Fruit fly (Drosophila melanogaster): Measurements from ENCODE around the gene CG14285.

CG14285 gene

dm6 chr3R:19024761-19025160, at the start of gene CG14285:
Gene CG14285 (plus strand): TSS chr3R:19025099.
- no peak for TF ChIP-seq foxo (GFP tag; optimal IDR thresholded peaks at IDR 0.05)
- no peak for TF ChIP-seq Dfd (GFP tag; optimal IDR thresholded peaks at IDR 0.05)
- no peak for TF ChIP-seq woc (GFP tag; optimal IDR thresholded peaks at IDR 0.05)
- TF ChIP-seq brk (GFP tag; optimal IDR thresholded peaks at IDR 0.05) = no peak

DNA sequence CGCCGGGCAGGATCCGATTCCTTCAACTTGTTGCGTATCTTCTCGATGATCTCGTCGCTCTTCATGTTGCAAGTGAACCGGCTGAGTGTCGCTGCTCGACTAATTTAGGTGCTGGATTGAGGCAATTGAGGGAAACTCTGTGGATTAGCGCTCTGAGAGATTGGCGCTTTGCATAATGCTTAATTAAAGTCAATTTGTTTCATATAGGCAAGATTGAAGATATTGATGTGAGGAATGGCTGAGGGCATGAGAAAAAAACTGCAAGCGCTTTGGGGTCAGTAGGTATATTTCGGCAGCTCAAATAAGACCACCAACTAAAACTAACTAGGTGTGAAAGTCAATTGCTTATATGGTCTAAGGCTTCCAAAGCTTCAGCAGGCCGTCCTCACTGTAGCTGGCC, 46.2 kb upstream of the CG14285 start, which contains the start of gene euc:
TSS of gene euc (minus strand) at position 101 of the 400 bp plus-strand sequence.
- TF ChIP-seq jim (GFP tag; optimal IDR thresholded peaks at IDR 0.05) (no peak), sv (GFP tag; optimal IDR thresholded peaks at IDR 0.05) (no peak), Jra (GFP tag; optimal IDR thresholded peaks at IDR 0.05) (no peak), Vsx2 (GFP tag; optimal IDR thresholded peaks at IDR 0.05; ENCODE audit: partially characterized antibody) (no peak), Dif (GFP tag; optimal IDR thresholded peaks at IDR 0.05; ENCODE audit: partially characterized antibody) (no peak), brk (GFP tag; optimal IDR thresholded peaks at IDR 0.05) (no peak), sage (GFP tag; optimal IDR thresholded peaks at IDR 0.05) (no peak), CG32264 (GFP tag; optimal IDR thresholded peaks at IDR 0.05) (no peak), ey (GFP tag; optimal IDR thresholded peaks at IDR 0.05) (no peak)

dm6 chr3R:18980863-18981536, 43.9 kb upstream of the CG14285 start, which contains the start of the genes dnk and Smu1:
Gene dnk (plus strand): TSS chr3R:18980995.
Gene Smu1 (minus strand): TSS chr3R:18981324.
- TF ChIP-seq h (GFP tag; optimal IDR thresholded peaks at IDR 0.05) (no peak), N (GFP tag; optimal IDR thresholded peaks at IDR 0.05) (no peak), br (GFP tag; optimal IDR thresholded peaks at IDR 0.05) (no peak), dmrt93B (GFP tag; optimal IDR thresholded peaks at IDR 0.05) (no peak), jim (GFP tag; optimal IDR thresholded peaks at IDR 0.05) (peak; percentile 41), CG32264 (GFP tag; optimal IDR thresholded peaks at IDR 0.05) (no peak), ey (GFP tag; optimal IDR thresholded peaks at IDR 0.05) (no peak), pan (optimal IDR thresholded peaks at IDR 0.05) (no peak)

- no peak for TF ChIP-seq Rel (GFP tag; optimal IDR thresholded peaks at IDR 0.05)
- peak; percentile 69 for TF ChIP-seq Rel (tag; optimal IDR thresholded peaks at IDR 0.05)
- TF ChIP-seq N (GFP tag; optimal IDR thresholded peaks at IDR 0.05) = no peak
- TF ChIP-seq rgr (GFP tag; optimal IDR thresholded peaks at IDR 0.05) = peak; percentile 84
- TF ChIP-seq CG9705 (GFP tag; optimal IDR thresholded peaks at IDR 0.05) = peak; percentile 62
- TF ChIP-seq usp (GFP tag; optimal IDR thresholded peaks at IDR 0.05) = no peak
- TF ChIP-seq Dfd (GFP tag; optimal IDR thresholded peaks at IDR 0.05) = no peak
- TF ChIP-seq dsf (GFP tag; optimal IDR thresholded peaks at IDR 0.05; ENCODE audit: borderline replicate concordance) = peak; percentile 36
- TF ChIP-seq Hr83 (GFP tag; optimal IDR thresholded peaks at IDR 0.05; ENCODE audit: poor library complexity, severe bottlenecking) = peak; percentile 62
- no peak for TF ChIP-seq Mio (GFP tag; optimal IDR thresholded peaks at IDR 0.05)
- peak; percentile 91 for TF ChIP-seq brk (GFP tag; optimal IDR thresholded peaks at IDR 0.05)
- no peak for TF ChIP-seq CG32264 (GFP tag; optimal IDR thresholded peaks at IDR 0.05)
- TF ChIP-seq h (GFP tag; optimal IDR thresholded peaks at IDR 0.05) = peak; percentile 70
- TF ChIP-seq Hnf4 (GFP tag; optimal IDR thresholded peaks at IDR 0.05) = peak; percentile 72
- peak; percentile 77 for TF ChIP-seq OdsH (GFP tag; optimal IDR thresholded peaks at IDR 0.05)
- TF ChIP-seq woc (GFP tag; optimal IDR thresholded peaks at IDR 0.05) = no peak
- peak; percentile 70 for TF ChIP-seq psq (GFP tag; optimal IDR thresholded peaks at IDR 0.05)
- TF ChIP-seq CrebA (GFP tag; optimal IDR thresholded peaks at IDR 0.05; ENCODE audit: borderline replicate concordance) = no peak
- no peak for TF ChIP-seq jim (GFP tag; optimal IDR thresholded peaks at IDR 0.05)
- TF ChIP-seq Sp1 (GFP tag; optimal IDR thresholded peaks at IDR 0.05) = peak; percentile 69
- peak; percentile 82 for TF ChIP-seq sv (GFP tag; optimal IDR thresholded peaks at IDR 0.05)
- TF ChIP-seq tai (GFP tag; optimal IDR thresholded peaks at IDR 0.05) = no peak
- peak; percentile 36 for TF ChIP-seq Jra (GFP tag; optimal IDR thresholded peaks at IDR 0.05)
- TF ChIP-seq foxo (GFP tag; optimal IDR thresholded peaks at IDR 0.05) = peak in 1 of 2 experiments; percentile 72
- TF ChIP-seq HLH106 (tag; optimal IDR thresholded peaks at IDR 0.05) = peak; percentile 83
- TF ChIP-seq br (GFP tag; optimal IDR thresholded peaks at IDR 0.05) = peak; percentile 44
- TF ChIP-seq sage (GFP tag; optimal IDR thresholded peaks at IDR 0.05) = peak; percentile 65
- TF ChIP-seq fru (GFP tag; optimal IDR thresholded peaks at IDR 0.05) = peak; percentile 54
- no peak for TF ChIP-seq GATAd (GFP tag; optimal IDR thresholded peaks at IDR 0.05)
- TF ChIP-seq ey (GFP tag; optimal IDR thresholded peaks at IDR 0.05) = peak; percentile 58
Measured at dm6 chr3R:18983614-18984185, 41.2 kb upstream of the CG14285 start, which contains the start of the genes snRNP-U1-C and gukh. Gene snRNP-U1-C (minus strand): TSS chr3R:18983650. Gene gukh (plus strand): TSS chr3R:18984025.

All from whole organism, wandering third instar larva.